Fruit fly (Drosophila melanogaster) whole organism, embryonic: Measurements from ENCODE around the gene sv.
A peak's percentile ranks its signal among the peaks of the same experiment; 100 is the strongest.

ENCODE experiments used
- Antp ChIP-seq: fragments of 200-800 bp; sonication (Bioruptor generic); optimal IDR thresholded peaks from 3 replicates; lab custom pipeline; 2016; ENCODE audit warnings: missing biosample characterization, missing genetic modification characterization
- CG10366 ChIP-seq: fragments of 200-800 bp; sonication (Bioruptor generic); IDR thresholded peaks from 2 replicates; pipeline ENCODE4 v1.3.6; 2022; ENCODE audit warnings: missing biosample characterization, missing genetic modification characterization
- CG10431 ChIP-seq: fragments of 200-800 bp; sonication (Bioruptor generic); optimal IDR thresholded peaks from 3 replicates; lab custom pipeline; 2018; ENCODE audit warnings: missing biosample characterization, mild to moderate bottlenecking, missing genetic modification characterization
- CG10959 ChIP-seq: fragments of 200-800 bp; sonication (Bioruptor generic); IDR thresholded peaks from 2 replicates; pipeline ENCODE4 v1.3.6; 2022; ENCODE audit warnings: missing biosample characterization, missing genetic modification characterization
- CG12659 ChIP-seq: fragments of 200-800 bp; sonication (Bioruptor generic); optimal IDR thresholded peaks from 3 replicates; lab custom pipeline; 2017; ENCODE audit warnings: mild to moderate bottlenecking, missing biosample characterization, missing genetic modification reagents, missing genetic modification characterization
- CG15269 ChIP-seq: fragments of 200-800 bp; sonication (Bioruptor generic); optimal IDR thresholded peaks from 2 replicates; lab custom pipeline; 2018; ENCODE audit warnings: missing biosample characterization, mild to moderate bottlenecking, missing genetic modification characterization, moderate library complexity
- CG15479 ChIP-seq: fragments of 200-800 bp; sonication (Bioruptor generic); optimal IDR thresholded peaks from 3 replicates; lab custom pipeline; 2019; ENCODE audit warnings: missing biosample characterization, mild to moderate bottlenecking, missing genetic modification characterization, moderate library complexity
- CG17359 ChIP-seq: fragments of 200-800 bp; sonication (Bioruptor generic); optimal IDR thresholded peaks from 3 replicates; lab custom pipeline; 2018; ENCODE audit warnings: missing biosample characterization, mild to moderate bottlenecking, missing genetic modification characterization, moderate library complexity
- CG17361 ChIP-seq: fragments of 200-800 bp; sonication (Bioruptor generic); IDR thresholded peaks from 3 replicates; pipeline ENCODE4 v1.3.6; 2022; ENCODE audit warnings: missing biosample characterization, missing genetic modification characterization
- CG18599 ChIP-seq: fragments of 200-800 bp; sonication (Bioruptor generic); optimal IDR thresholded peaks from 3 replicates; lab custom pipeline; 2017; ENCODE audit warnings: missing biosample characterization, missing genetic modification characterization, mild to moderate bottlenecking, moderate library complexity, missing genetic modification reagents
- CG2116 ChIP-seq: fragments of 200-800 bp; sonication (Bioruptor generic); optimal IDR thresholded peaks from 3 replicates; lab custom pipeline; 2018; ENCODE audit warnings: missing biosample characterization, mild to moderate bottlenecking, missing genetic modification characterization
- CG2120 ChIP-seq: fragments of 200-800 bp; sonication (Bioruptor generic); optimal IDR thresholded peaks from 3 replicates; lab custom pipeline; 2016; ENCODE audit warnings: missing biosample characterization, missing genetic modification characterization
- CG2712 ChIP-seq: fragments of 200-800 bp; optimal IDR thresholded peaks from 3 replicates; lab custom pipeline; 2019; ENCODE audit warnings: missing biosample characterization, mild to moderate bottlenecking, missing genetic modification characterization, moderate library complexity
- CG4328 ChIP-seq: fragments of 200-800 bp; sonication (Bioruptor generic); optimal IDR thresholded peaks from 3 replicates; lab custom pipeline; 2017; ENCODE audit warnings: missing biosample characterization, missing genetic modification reagents, missing genetic modification characterization
- CG4854 ChIP-seq: fragments of 200-800 bp; sonication (Bioruptor generic); optimal IDR thresholded peaks from 2 replicates; lab custom pipeline; 2016; ENCODE audit warnings: missing biosample characterization, missing genetic modification characterization, inconsistent platforms
- CG6791 ChIP-seq: fragments of 200-800 bp; sonication (Bioruptor generic); IDR thresholded peaks from 3 replicates; pipeline ENCODE4 v1.3.6; 2022; ENCODE audit warnings: missing biosample characterization, missing genetic modification characterization; ENCODE audit not compliant: partially characterized antibody
- CG7357 ChIP-seq: fragments of 200-800 bp; sonication (Bioruptor generic); IDR thresholded peaks from 3 replicates; pipeline ENCODE4 v1.3.6; 2022; ENCODE audit warnings: missing biosample characterization, missing genetic modification characterization
- CG8290 ChIP-seq, 3 experiments: fragments of 200-800 bp; sonication (Bioruptor generic); optimal IDR thresholded peaks; 2 replicates each; lab custom pipeline; 2016 to 2019; ENCODE audit warnings: missing biosample characterization in 3 of 3, missing genetic modification characterization in 3 of 3, mild to moderate bottlenecking in 2 of 3, moderate library complexity in 1 of 3
- CG8924 ChIP-seq: fragments of 200-800 bp; optimal IDR thresholded peaks from 3 replicates; lab custom pipeline; 2019; ENCODE audit warnings: missing biosample characterization, mild to moderate bottlenecking, missing genetic modification characterization, moderate library complexity
- CG8944 ChIP-seq: fragments of 200-800 bp; sonication (Bioruptor generic); optimal IDR thresholded peaks from 3 replicates; lab custom pipeline; 2016; ENCODE audit warnings: missing biosample characterization, missing genetic modification characterization
- CHES-1-like ChIP-seq: fragments of 200-800 bp; sonication (Bioruptor generic); optimal IDR thresholded peaks from 2 replicates; lab custom pipeline; 2016; ENCODE audit warnings: missing biosample characterization, missing genetic modification characterization
- CrebB ChIP-seq: fragments of 200-800 bp; sonication (Bioruptor generic); optimal IDR thresholded peaks from 3 replicates; lab custom pipeline; 2018; ENCODE audit warnings: missing biosample characterization, mild to moderate bottlenecking, missing genetic modification characterization
- E2f2 ChIP-seq: fragments of 200-800 bp; sonication (Bioruptor generic); IDR thresholded peaks from 2 replicates; pipeline ENCODE4 v1.3.6; 2022; ENCODE audit warnings: missing biosample characterization, missing genetic modification characterization
- Lhr ChIP-seq: fragments of 200-800 bp; sonication (Bioruptor generic); optimal IDR thresholded peaks from 3 replicates; lab custom pipeline; 2017; ENCODE audit warnings: mild to moderate bottlenecking, missing biosample characterization, missing genetic modification reagents, missing genetic modification characterization
- Lim3 ChIP-seq: fragments of 200-800 bp; sonication (Bioruptor generic); IDR thresholded peaks from 2 replicates; pipeline ENCODE4 v1.3.6; 2022; ENCODE audit warnings: missing biosample characterization, missing genetic modification characterization
- Max ChIP-seq: fragments of 200-800 bp; sonication (Bioruptor generic); optimal IDR thresholded peaks from 2 replicates; lab custom pipeline; 2016; ENCODE audit warnings: missing biosample characterization, mild to moderate bottlenecking, missing genetic modification characterization
- Opbp ChIP-seq: fragments of 200-800 bp; sonication (Bioruptor generic); IDR thresholded peaks from 3 replicates; pipeline ENCODE4 v1.3.6; 2022; ENCODE audit warnings: missing biosample characterization, missing genetic modification characterization; ENCODE audit not compliant: partially characterized antibody
- PHDP ChIP-seq: fragments of 200-800 bp; sonication (Bioruptor generic); optimal IDR thresholded peaks from 3 replicates; lab custom pipeline; 2018; ENCODE audit warnings: missing biosample characterization, mild to moderate bottlenecking, missing genetic modification characterization, moderate library complexity
- Rx ChIP-seq: fragments of 200-800 bp; sonication (Bioruptor generic); IDR thresholded peaks from 2 replicates; pipeline ENCODE4 v1.3.6; 2022; ENCODE audit warnings: missing biosample characterization, missing genetic modification characterization
- Ssrp ChIP-seq: fragments of 200-800 bp; sonication (Bioruptor generic); optimal IDR thresholded peaks from 2 replicates; lab custom pipeline; 2018; ENCODE audit warnings: missing biosample characterization, mild to moderate bottlenecking, missing genetic modification characterization, moderate library complexity
- bbx ChIP-seq: fragments of 200-800 bp; sonication (Bioruptor generic); IDR thresholded peaks from 2 replicates; pipeline ENCODE4 v1.3.6; 2022; ENCODE audit warnings: missing biosample characterization, missing genetic modification characterization; ENCODE audit not compliant: partially characterized antibody
- bigmax ChIP-seq: fragments of 200-800 bp; sonication (Bioruptor generic); optimal IDR thresholded peaks from 2 replicates; lab custom pipeline; 2018; ENCODE audit warnings: missing biosample characterization, mild to moderate bottlenecking, missing genetic modification characterization
- cwo ChIP-seq: fragments of 200-800 bp; sonication (Bioruptor generic); optimal IDR thresholded peaks from 3 replicates; lab custom pipeline; 2017; ENCODE audit warnings: missing biosample characterization, missing genetic modification characterization, mild to moderate bottlenecking, moderate library complexity, missing genetic modification reagents
- dati ChIP-seq: fragments of 200-800 bp; sonication (Bioruptor generic); IDR thresholded peaks from 2 replicates; pipeline ENCODE4 v1.3.6; 2022; ENCODE audit warnings: missing biosample characterization, missing genetic modification characterization
- dpn ChIP-seq, 2 experiments: fragments of 200-800 bp; sonication (Bioruptor generic); optimal IDR thresholded peaks; 3 replicates each; lab custom pipeline; 2016; ENCODE audit warnings: missing biosample characterization in 2 of 2, missing genetic modification characterization in 2 of 2
- grn ChIP-seq: fragments of 200-800 bp; sonication (Bioruptor generic); optimal IDR thresholded peaks from 3 replicates; lab custom pipeline; 2017; ENCODE audit warnings: missing biosample characterization, missing genetic modification characterization
- gro ChIP-seq: fragments of 200-800 bp; sonication (Bioruptor generic); optimal IDR thresholded peaks from 2 replicates; lab custom pipeline; 2016; ENCODE audit warnings: missing biosample characterization, missing genetic modification characterization
- hkb ChIP-seq, 2 experiments: fragments of 200-800 bp in 1 of 2; fragments of >200 bp in 1 of 2; sonication (Bioruptor generic) in 1 of 2; IDR thresholded peaks in 1 of 2; optimal IDR thresholded peaks in 1 of 2; 2 replicates each; pipeline versions ENCODE4 v1.3.6 to Lab custom; 2017 to 2022; ENCODE audit warnings: missing biosample characterization in 1 of 2, missing genetic modification characterization in 1 of 2
- row ChIP-seq: fragments of 200-800 bp; sonication (Bioruptor generic); IDR thresholded peaks from 3 replicates; pipeline ENCODE4 v1.3.6; 2022; ENCODE audit warnings: missing biosample characterization, missing genetic modification characterization
- sc ChIP-seq, 3 experiments: fragments of >200 bp in 2 of 3; fragments of 200-800 bp in 1 of 3; sonication (Bioruptor generic) in 1 of 3; optimal IDR thresholded peaks; 2 replicates in 2 of 3; 3 replicates in 1 of 3; lab custom pipeline; 2017; ENCODE audit warnings: mild to moderate bottlenecking in 1 of 3, missing biosample characterization in 1 of 3, missing genetic modification characterization in 1 of 3, missing genetic modification reagents in 1 of 3
- slp2 ChIP-seq: fragments of 200-800 bp; sonication (Bioruptor generic); optimal IDR thresholded peaks from 2 replicates; lab custom pipeline; 2016; ENCODE audit warnings: missing biosample characterization, missing genetic modification characterization
- trem ChIP-seq: fragments of 200-800 bp; optimal IDR thresholded peaks from 3 replicates; lab custom pipeline; 2019; ENCODE audit warnings: missing biosample characterization, mild to moderate bottlenecking, missing genetic modification characterization, moderate library complexity
- vfl ChIP-seq: fragments of 200-800 bp; sonication (Bioruptor generic); optimal IDR thresholded peaks from 2 replicates; lab custom pipeline; 2016; ENCODE audit warnings: missing biosample characterization, missing genetic modification characterization
- zen ChIP-seq: fragments of 200-800 bp; sonication (Bioruptor generic); optimal IDR thresholded peaks from 3 replicates; lab custom pipeline; 2018; ENCODE audit warnings: missing biosample characterization, mild to moderate bottlenecking, missing genetic modification characterization, moderate library complexity
- zen2 ChIP-seq: fragments of 200-800 bp; sonication (Bioruptor generic); IDR thresholded peaks from 3 replicates; pipeline ENCODE4 v1.3.6; 2022; ENCODE audit warnings: missing biosample characterization, missing genetic modification characterization; ENCODE audit not compliant: partially characterized antibody

The sv gene

dm6 chr4:1156278-1156677 is 67.7 kb downstream of the sv start (continued):
- TF ChIP-seq CG15269, result no peak
- TF ChIP-seq bigmax (GFP tag; lab: Kevin White, UChicago), result no peak
- TF ChIP-seq Opbp (GFP tag; lab: Robert Waterston, UW), result no peak
- TF ChIP-seq CG8924 (tag; lab: Kevin White, UChicago), result no peak
- TF ChIP-seq vfl (GFP tag; lab: Kevin White, UChicago), result no peak
- no peak for TF ChIP-seq zen
- TF ChIP-seq trem (tag; lab: Kevin White, UChicago), result no peak
- no peak for TF ChIP-seq dpn (GFP tag; optimal IDR thresholded peaks at IDR 0.05; lab: Kevin White, UChicago)
- TF ChIP-seq CG12659 (GFP tag; lab: Kevin White, UChicago), result peak; percentile 21
- no peak for TF ChIP-seq Max
- TF ChIP-seq CG18599 (GFP tag; lab: Kevin White, UChicago), result no peak
- no peak for TF ChIP-seq bbx (GFP tag; lab: Robert Waterston, UW)
- peak; percentile 41; the same call in 1 of the 2 replicates for TF ChIP-seq E2f2 (GFP tag; lab: Robert Waterston, UW)
- TF ChIP-seq CG2712, result no peak
- TF ChIP-seq cwo (GFP tag; lab: Kevin White, UChicago), result no peak
- TF ChIP-seq Ssrp (tag; lab: Kevin White, UChicago), result no peak
- no peak for TF ChIP-seq zen2 (GFP tag; lab: Robert Waterston, UW)
- no peak for TF ChIP-seq hkb (optimal IDR thresholded peaks at IDR 0.05; lab: Kevin White, UChicago)
- no peak for TF ChIP-seq hkb (GFP tag; IDR thresholded peaks at IDR 0.05; lab: Robert Waterston, UW)
- peak; percentile 41 for TF ChIP-seq Lhr (GFP tag; lab: Kevin White, UChicago)
- TF ChIP-seq CG7357 (GFP tag; lab: Robert Waterston, UW), result peak; percentile 36; the same call in 1 of the 3 replicates
- TF ChIP-seq CG2120 (GFP tag; lab: Kevin White, UChicago), result no peak
- no peak for TF ChIP-seq Rx (GFP tag; lab: Robert Waterston, UW)
- no peak for TF ChIP-seq gro
- TF ChIP-seq CG15479, result no peak
- no peak for TF ChIP-seq PHDP (tag; lab: Kevin White, UChicago)
- no peak for TF ChIP-seq CHES-1-like (GFP tag; lab: Kevin White, UChicago)
- TF ChIP-seq CG6791 (GFP tag; lab: Robert Waterston, UW), result 0 out of 3 replicates have a peak, but pooled peaks have one; percentile 28
- no peak for TF ChIP-seq CG2116 (GFP tag; lab: Kevin White, UChicago)
- no peak for TF ChIP-seq Lim3 (GFP tag; lab: Robert Waterston, UW)
- TF ChIP-seq CG4854, result no peak
- no peak for TF ChIP-seq Antp (GFP tag; lab: Kevin White, UChicago)
- TF ChIP-seq CG10366 (GFP tag; lab: Robert Waterston, UW), result no peak
- no peak for TF ChIP-seq slp2 (GFP tag; lab: Kevin White, UChicago)
- peak; percentile 59 for TF ChIP-seq row
- peak; percentile 52 for TF ChIP-seq CG8290 (GFP tag; optimal IDR thresholded peaks at IDR 0.05; lab: Kevin White, UChicago)
- no peak for TF ChIP-seq CG8290 (tag; optimal IDR thresholded peaks at IDR 0.05; lab: Kevin White, UChicago)
- no peak for TF ChIP-seq sc (optimal IDR thresholded peaks at IDR 0.05; lab: Kevin White, UChicago)
- TF ChIP-seq sc (GFP tag; optimal IDR thresholded peaks at IDR 0.05; lab: Kevin White, UChicago), result peak; percentile 1
- peak; percentile 57; the same call in 1 of the 3 replicates for TF ChIP-seq CG17361 (GFP tag; lab: Robert Waterston, UW)
- TF ChIP-seq grn (GFP tag; lab: Kevin White, UChicago), result no peak
- no peak for TF ChIP-seq CG4328
- TF ChIP-seq CG17359 (tag; lab: Kevin White, UChicago), result no peak
- TF ChIP-seq CrebB (tag; lab: Kevin White, UChicago), result no peak
- TF ChIP-seq CG10959, result no peak
- no peak for TF ChIP-seq CG8944 (GFP tag; lab: Kevin White, UChicago)
- no peak for TF ChIP-seq dati (GFP tag; lab: Robert Waterston, UW)
- no peak for TF ChIP-seq CG10431
